Fruit fly (Drosophila melanogaster) whole organism, embryonic: ENCODE results near the gene RanGAP.

Experiments used
- Atf-2 ChIP-seq: fragments of 200-800 bp; sonication (Bioruptor generic); optimal IDR thresholded peaks from 2 replicates; lab custom pipeline; 2016; ENCODE audit warnings: missing biosample characterization, missing genetic modification characterization
- Blimp-1 ChIP-seq: fragments of 200-800 bp; sonication (Bioruptor generic); optimal IDR thresholded peaks from 3 replicates; lab custom pipeline; 2018; ENCODE audit warnings: missing biosample characterization, missing genetic modification characterization, mild to moderate bottlenecking, moderate library complexity, missing genetic modification reagents
- CG11504 ChIP-seq: fragments of 200-800 bp; sonication (Bioruptor generic); optimal IDR thresholded peaks from 3 replicates; lab custom pipeline; 2019; ENCODE audit warnings: missing biosample characterization, mild to moderate bottlenecking, missing genetic modification characterization, moderate library complexity
- CG12391 ChIP-seq: fragments of 200-800 bp; sonication (Bioruptor generic); optimal IDR thresholded peaks from 3 replicates; lab custom pipeline; 2018; ENCODE audit warnings: missing biosample characterization, mild to moderate bottlenecking, missing genetic modification characterization, moderate library complexity
- CG13775 ChIP-seq: fragments of 200-800 bp; sonication (Bioruptor generic); optimal IDR thresholded peaks from 3 replicates; lab custom pipeline; 2017; ENCODE audit warnings: missing biosample characterization, mild to moderate bottlenecking, missing genetic modification characterization
- CG14965 ChIP-seq: fragments of 200-800 bp; sonication (Bioruptor generic); optimal IDR thresholded peaks from 2 replicates; lab custom pipeline; 2016; ENCODE audit warnings: missing biosample characterization, missing genetic modification characterization, borderline replicate concordance
- CG15011 ChIP-seq: fragments of 200-800 bp; sonication (Bioruptor generic); optimal IDR thresholded peaks from 3 replicates; lab custom pipeline; 2018; ENCODE audit warnings: missing biosample characterization, mild to moderate bottlenecking, missing genetic modification characterization
- CG18619 ChIP-seq: fragments of 200-800 bp; sonication (Bioruptor generic); optimal IDR thresholded peaks from 3 replicates; lab custom pipeline; 2017; ENCODE audit warnings: missing biosample characterization, mild to moderate bottlenecking, missing genetic modification characterization
- CG2120 ChIP-seq: fragments of 200-800 bp; sonication (Bioruptor generic); optimal IDR thresholded peaks from 3 replicates; lab custom pipeline; 2016; ENCODE audit warnings: missing biosample characterization, missing genetic modification characterization
- CG2678 ChIP-seq: fragments of 200-800 bp; sonication (Bioruptor generic); optimal IDR thresholded peaks from 3 replicates; lab custom pipeline; 2019; ENCODE audit warnings: missing biosample characterization, mild to moderate bottlenecking, missing genetic modification characterization, moderate library complexity
- CG3281 ChIP-seq: fragments of 200-800 bp; sonication (Bioruptor generic); optimal IDR thresholded peaks from 3 replicates; lab custom pipeline; 2017; ENCODE audit warnings: missing biosample characterization, mild to moderate bottlenecking, missing genetic modification characterization
- CG3407 ChIP-seq: fragments of 200-800 bp; sonication (Bioruptor generic); optimal IDR thresholded peaks from 2 replicates; lab custom pipeline; 2018; ENCODE audit warnings: missing biosample characterization, mild to moderate bottlenecking, missing genetic modification characterization
- CG3726 ChIP-seq: fragments of 200-800 bp; sonication (Bioruptor generic); IDR thresholded peaks from 3 replicates; pipeline ENCODE4, ENCODE4 v1.3.6; 2022; ENCODE audit warnings: missing biosample characterization, missing genetic modification characterization
- CG43689 ChIP-seq: fragments of 200-800 bp; sonication (Bioruptor generic); IDR thresholded peaks from 2 replicates; pipeline ENCODE4 v1.3.6; 2022; ENCODE audit warnings: missing biosample characterization, missing genetic modification characterization
- CG4820 ChIP-seq: fragments of 200-800 bp; sonication (Bioruptor generic); optimal IDR thresholded peaks from 3 replicates; lab custom pipeline; 2016; ENCODE audit warnings: missing biosample characterization, missing genetic modification characterization
- CG7357 ChIP-seq: fragments of 200-800 bp; sonication (Bioruptor generic); IDR thresholded peaks from 3 replicates; pipeline ENCODE4 v1.3.6; 2022; ENCODE audit warnings: missing biosample characterization, missing genetic modification characterization
- CG7556 ChIP-seq: fragments of 200-800 bp; sonication (Bioruptor generic); optimal IDR thresholded peaks from 2 replicates; lab custom pipeline; 2017; ENCODE audit warnings: missing biosample characterization, mild to moderate bottlenecking, missing genetic modification characterization
- CG8924 ChIP-seq: fragments of 200-800 bp; optimal IDR thresholded peaks from 3 replicates; lab custom pipeline; 2019; ENCODE audit warnings: missing biosample characterization, mild to moderate bottlenecking, missing genetic modification characterization, moderate library complexity
- CG9932 ChIP-seq: fragments of 200-800 bp; sonication (Bioruptor generic); IDR thresholded peaks from 2 replicates; pipeline ENCODE4 v1.3.6; 2022; ENCODE audit warnings: missing biosample characterization, missing genetic modification characterization
- CrebB ChIP-seq: fragments of 200-800 bp; sonication (Bioruptor generic); optimal IDR thresholded peaks from 3 replicates; lab custom pipeline; 2018; ENCODE audit warnings: missing biosample characterization, mild to moderate bottlenecking, missing genetic modification characterization
- D19B ChIP-seq: fragments of 200-800 bp; sonication (Bioruptor generic); optimal IDR thresholded peaks from 2 replicates; lab custom pipeline; 2017; ENCODE audit warnings: missing biosample characterization, mild to moderate bottlenecking, missing genetic modification characterization
- Dll ChIP-seq: fragments of 200-800 bp; sonication (Bioruptor generic); IDR thresholded peaks from 4 replicates; pipeline ENCODE4 v1.3.6; 2022; ENCODE audit warnings: missing biosample characterization, missing genetic modification characterization; ENCODE audit not compliant: partially characterized antibody
- Hand ChIP-seq: fragments of 200-800 bp; sonication (Bioruptor generic); optimal IDR thresholded peaks from 2 replicates; lab custom pipeline; 2017; ENCODE audit warnings: mild to moderate bottlenecking, missing biosample characterization, missing genetic modification reagents, missing genetic modification characterization
- Hey ChIP-seq: fragments of 200-800 bp; sonication (Bioruptor generic); optimal IDR thresholded peaks from 3 replicates; lab custom pipeline; 2018; ENCODE audit warnings: missing biosample characterization, mild to moderate bottlenecking, missing genetic modification characterization
- Hr3 ChIP-seq: fragments of 200-800 bp; sonication (Bioruptor generic); optimal IDR thresholded peaks from 3 replicates; lab custom pipeline; 2016; ENCODE audit warnings: missing biosample characterization, missing genetic modification characterization
- Mrtf ChIP-seq: fragments of 200-800 bp; sonication (Bioruptor generic); IDR thresholded peaks from 3 replicates; pipeline ENCODE4 v1.3.6; 2022; ENCODE audit warnings: missing biosample characterization, missing genetic modification characterization
- Oli ChIP-seq: fragments of 200-800 bp; sonication (Bioruptor generic); optimal IDR thresholded peaks from 2 replicates; lab custom pipeline; 2018; ENCODE audit warnings: missing biosample characterization, mild to moderate bottlenecking, missing genetic modification characterization, moderate library complexity
- Opbp ChIP-seq: fragments of 200-800 bp; sonication (Bioruptor generic); IDR thresholded peaks from 3 replicates; pipeline ENCODE4 v1.3.6; 2022; ENCODE audit warnings: missing biosample characterization, missing genetic modification characterization; ENCODE audit not compliant: partially characterized antibody
- Poxn ChIP-seq: fragments of 200-800 bp; sonication (Bioruptor generic); IDR thresholded peaks from 2 replicates; pipeline ENCODE4 v1.3.6; 2022; ENCODE audit warnings: missing biosample characterization, missing genetic modification characterization
- Six4 ChIP-seq: fragments of 200-800 bp; sonication (Bioruptor generic); optimal IDR thresholded peaks from 2 replicates; lab custom pipeline; 2016; ENCODE audit warnings: missing biosample characterization, missing genetic modification characterization
- Vsx1 ChIP-seq: fragments of 200-800 bp; sonication (Bioruptor generic); optimal IDR thresholded peaks from 2 replicates; lab custom pipeline; 2017; ENCODE audit warnings: missing biosample characterization, mild to moderate bottlenecking, missing genetic modification characterization, missing genetic modification reagents
- chinmo ChIP-seq: fragments of 200-800 bp; sonication (Bioruptor generic); IDR thresholded peaks from 4 replicates; pipeline ENCODE4 v1.3.6; 2022; ENCODE audit warnings: missing biosample characterization, missing genetic modification characterization; ENCODE audit not compliant: partially characterized antibody
- croc ChIP-seq: fragments of 200-800 bp; sonication (Bioruptor generic); conservative IDR thresholded peaks from 3 replicates; pipeline ENCODE4 v1.3.6; 2022; ENCODE audit warnings: missing biosample characterization, missing genetic modification characterization
- dati ChIP-seq: fragments of 200-800 bp; sonication (Bioruptor generic); IDR thresholded peaks from 2 replicates; pipeline ENCODE4 v1.3.6; 2022; ENCODE audit warnings: missing biosample characterization, missing genetic modification characterization
- dysf ChIP-seq: fragments of 200-800 bp; sonication (Bioruptor generic); IDR thresholded peaks from 3 replicates; pipeline ENCODE4 v1.3.6; 2022; ENCODE audit warnings: missing biosample characterization, missing genetic modification characterization
- hkb ChIP-seq, 2 experiments: fragments of 200-800 bp in 1 of 2; fragments of >200 bp in 1 of 2; sonication (Bioruptor generic) in 1 of 2; IDR thresholded peaks in 1 of 2; optimal IDR thresholded peaks in 1 of 2; 2 replicates each; pipeline versions ENCODE4 v1.3.6 to Lab custom; 2017 to 2022; ENCODE audit warnings: missing biosample characterization in 1 of 2, missing genetic modification characterization in 1 of 2
- jumu ChIP-seq: fragments of 200-800 bp; sonication (Bioruptor generic); optimal IDR thresholded peaks from 3 replicates; lab custom pipeline; 2016; ENCODE audit warnings: missing biosample characterization, missing genetic modification characterization
- oc ChIP-seq: fragments of 200-800 bp; sonication (Bioruptor generic); optimal IDR thresholded peaks from 2 replicates; lab custom pipeline; 2018; ENCODE audit warnings: missing biosample characterization, mild to moderate bottlenecking, missing genetic modification characterization, moderate library complexity
- phol ChIP-seq: fragments of 200-800 bp; sonication (Bioruptor generic); optimal IDR thresholded peaks from 3 replicates; lab custom pipeline; 2018; ENCODE audit warnings: missing biosample characterization, mild to moderate bottlenecking, missing genetic modification characterization, moderate library complexity
- salm ChIP-seq: fragments of 200-800 bp; sonication (Bioruptor generic); optimal IDR thresholded peaks from 2 replicates; lab custom pipeline; 2018; ENCODE audit warnings: missing biosample characterization, mild to moderate bottlenecking, missing genetic modification characterization
- sens-2 ChIP-seq: fragments of 200-800 bp; sonication (Bioruptor generic); IDR thresholded peaks from 2 replicates; pipeline ENCODE4 v1.3.6; 2022; ENCODE audit warnings: missing biosample characterization, missing genetic modification characterization
- seq ChIP-seq: fragments of 200-800 bp; sonication (Bioruptor generic); IDR thresholded peaks from 2 replicates; pipeline ENCODE4 v1.3.6; 2022; ENCODE audit warnings: missing biosample characterization, missing genetic modification characterization
- sima ChIP-seq: fragments of 200-800 bp; sonication (Bioruptor generic); optimal IDR thresholded peaks from 2 replicates; lab custom pipeline; 2016; ENCODE audit warnings: missing biosample characterization, missing genetic modification characterization
- sna ChIP-seq: fragments of 200-800 bp; sonication (Bioruptor generic); IDR thresholded peaks from 2 replicates; pipeline ENCODE4 v1.3.6; 2022; ENCODE audit warnings: missing biosample characterization, missing genetic modification characterization; ENCODE audit not compliant: partially characterized antibody
- trh ChIP-seq: fragments of 200-800 bp; sonication (Bioruptor generic); optimal IDR thresholded peaks from 2 replicates; lab custom pipeline; 2016; ENCODE audit warnings: missing biosample characterization, missing genetic modification characterization
- ttk ChIP-seq: fragments of 200-800 bp; sonication (Bioruptor generic); IDR thresholded peaks from 2 replicates; pipeline ENCODE4 v2.1.2; 2022; ENCODE audit warnings: missing biosample characterization, missing genetic modification characterization
- vnd ChIP-seq: fragments of 200-800 bp; sonication (Bioruptor generic); IDR thresholded peaks from 3 replicates; pipeline ENCODE4 v1.3.6; 2022; ENCODE audit warnings: missing biosample characterization, missing genetic modification characterization; ENCODE audit not compliant: partially characterized antibody
- zfh2 ChIP-seq: fragments of 200-800 bp; sonication (Bioruptor generic); optimal IDR thresholded peaks from 2 replicates; lab custom pipeline; 2016; ENCODE audit warnings: missing biosample characterization, missing genetic modification characterization

RanGAP gene

DNA sequence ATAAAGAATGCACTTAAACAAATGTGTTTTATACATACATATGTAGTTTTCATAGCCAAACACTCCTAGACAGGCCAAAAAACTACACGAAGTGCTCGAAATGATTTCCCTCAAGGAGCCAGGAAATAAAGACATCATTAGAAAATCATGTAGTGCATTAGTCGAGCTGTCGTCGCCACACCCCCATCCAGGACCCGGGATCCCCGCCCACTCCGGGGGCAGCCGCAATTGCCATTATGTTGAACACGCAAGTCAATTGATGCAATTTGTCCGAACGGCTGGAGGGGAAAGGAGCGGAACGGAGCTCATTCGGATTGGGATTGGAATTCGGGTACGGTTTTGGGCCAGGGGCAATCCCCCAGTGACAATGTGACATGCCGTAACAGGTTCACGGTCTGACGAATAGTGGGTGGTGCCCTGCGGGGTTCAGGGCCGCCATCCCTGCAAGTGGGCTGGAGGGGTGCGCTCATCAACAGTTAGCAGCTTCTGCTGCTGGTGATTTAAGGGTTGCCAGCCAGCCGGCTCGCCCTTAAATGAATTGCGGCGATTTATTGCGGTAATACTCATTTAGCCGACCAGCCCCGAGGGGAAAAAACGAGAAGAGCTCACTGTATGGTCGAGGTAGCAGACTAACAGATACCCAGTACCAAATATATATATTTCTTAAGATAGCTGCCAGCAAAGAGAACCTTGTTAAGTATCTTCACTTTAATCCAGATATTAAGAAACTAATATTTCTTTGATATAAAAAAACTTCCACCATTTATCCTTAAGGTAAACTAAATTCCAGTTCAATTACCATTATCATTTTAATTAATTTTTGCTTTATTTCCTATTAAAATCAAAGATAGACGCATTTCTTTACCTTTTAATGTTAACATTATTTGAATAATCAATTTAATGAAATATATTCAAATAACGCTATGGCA lies 38.9 kb downstream of the RanGAP start (continued):
- TF ChIP-seq Oli, result no peak
- TF ChIP-seq Mrtf (GFP tag; lab: Robert Waterston, UW), result no peak
- TF ChIP-seq sima, result no peak
- TF ChIP-seq seq (GFP tag; lab: Robert Waterston, UW), result no peak
- 0 out of 4 replicates have a peak, but pooled peaks have one; percentile 15 for TF ChIP-seq Dll (GFP tag; lab: Robert Waterston, UW)
- TF ChIP-seq CG4820 (GFP tag; lab: Kevin White, UChicago), result no peak
- TF ChIP-seq CG43689 (GFP tag; lab: Robert Waterston, UW), result no peak
- no peak for TF ChIP-seq croc
- TF ChIP-seq zfh2 (GFP tag; lab: Kevin White, UChicago), result no peak
- no peak for TF ChIP-seq CG12391 (tag; lab: Kevin White, UChicago)
- TF ChIP-seq CG14965, result no peak
- TF ChIP-seq CG15011, result no peak
- no peak for TF ChIP-seq CG8924
- no peak for TF ChIP-seq CG13775 (GFP tag; lab: Kevin White, UChicago)
- no peak for TF ChIP-seq CG7556 (GFP tag; lab: Kevin White, UChicago)
- no peak for TF ChIP-seq Blimp-1
- no peak for TF ChIP-seq CG3281
- TF ChIP-seq CG11504 (tag; lab: Kevin White, UChicago), result no peak
- TF ChIP-seq CrebB (tag; lab: Kevin White, UChicago), result no peak
- TF ChIP-seq Atf-2 (GFP tag; lab: Kevin White, UChicago), result no peak
- peak; percentile 48 for TF ChIP-seq D19B (GFP tag; lab: Kevin White, UChicago)
- no peak for TF ChIP-seq CG3726 (GFP tag; lab: Robert Waterston, UW)
- TF ChIP-seq CG7357, result no peak
- no peak for TF ChIP-seq hkb (optimal IDR thresholded peaks at IDR 0.05; lab: Kevin White, UChicago)
- peak; percentile 36; the same call in 1 of the 2 replicates for TF ChIP-seq hkb (GFP tag; IDR thresholded peaks at IDR 0.05; lab: Robert Waterston, UW)
- no peak for TF ChIP-seq sens-2
- no peak for TF ChIP-seq phol (tag; lab: Kevin White, UChicago)
- no peak for TF ChIP-seq jumu (GFP tag; lab: Kevin White, UChicago)
- TF ChIP-seq dati (GFP tag; lab: Robert Waterston, UW), result no peak
- TF ChIP-seq Opbp (GFP tag; lab: Robert Waterston, UW), result 0 out of 3 replicates have a peak, but pooled peaks have one; percentile 20
- no peak for TF ChIP-seq CG2678 (tag; lab: Kevin White, UChicago)
- TF ChIP-seq Vsx1 (GFP tag; lab: Kevin White, UChicago), result no peak
- no peak for TF ChIP-seq oc (tag; lab: Kevin White, UChicago)
- peak; percentile 17 for TF ChIP-seq Hey
- no peak for TF ChIP-seq Hr3 (GFP tag; lab: Kevin White, UChicago)
- TF ChIP-seq vnd (GFP tag; lab: Robert Waterston, UW), result no peak
- TF ChIP-seq sna (GFP tag; lab: Robert Waterston, UW), result 0 out of 2 replicates have a peak, but pooled peaks have one; percentile 27
- TF ChIP-seq CG18619 (GFP tag; lab: Kevin White, UChicago), result no peak
- TF ChIP-seq CG3407 (GFP tag; lab: Kevin White, UChicago), result no peak
- no peak for TF ChIP-seq Hand (GFP tag; lab: Kevin White, UChicago)
- no peak for TF ChIP-seq Poxn
- TF ChIP-seq salm (tag; lab: Kevin White, UChicago), result no peak
- no peak for TF ChIP-seq trh (GFP tag; lab: Kevin White, UChicago)
- TF ChIP-seq dysf (GFP tag; lab: Robert Waterston, UW), result 0 out of 3 replicates have a peak, but pooled peaks have one; percentile 29
- no peak for TF ChIP-seq CG9932 (GFP tag; lab: Robert Waterston, UW)
- no peak for TF ChIP-seq Six4 (GFP tag; lab: Kevin White, UChicago)
- TF ChIP-seq CG2120 (GFP tag; lab: Kevin White, UChicago), result no peak
- TF ChIP-seq ttk (GFP tag; lab: Robert Waterston, UW), result no peak
- 0 out of 4 replicates have a peak, but pooled peaks have one; percentile 15 for TF ChIP-seq chinmo (GFP tag; lab: Robert Waterston, UW)
